Fruit fly (Drosophila melanogaster) whole organism, wandering third instar larva: Measurements from ENCODE around the gene armi.

Experiments
- Abd-B ChIP-seq: fragments of >200 bp; optimal IDR thresholded peaks from 2 replicates; lab custom pipeline; 2017; ENCODE audit warnings: missing biosample characterization, missing genetic modification characterization
- CG32264 ChIP-seq: fragments of 200-800 bp; sonication (Bioruptor generic); optimal IDR thresholded peaks from 2 replicates; lab custom pipeline; 2016; ENCODE audit warnings: missing biosample characterization, missing genetic modification characterization
- CG9705 ChIP-seq: fragments of 200-800 bp; sonication (Bioruptor generic); optimal IDR thresholded peaks from 2 replicates; lab custom pipeline; 2018; ENCODE audit warnings: missing biosample characterization, mild to moderate bottlenecking, missing genetic modification characterization
- CrebA ChIP-seq: fragments of 200-800 bp; sonication (Bioruptor generic); optimal IDR thresholded peaks from 2 replicates; lab custom pipeline; 2016; ENCODE audit warnings: missing biosample characterization, mild to moderate bottlenecking, missing genetic modification characterization, borderline replicate concordance
- Dfd ChIP-seq: fragments of >200 bp; optimal IDR thresholded peaks from 2 replicates; lab custom pipeline; 2017; ENCODE audit warnings: missing biosample characterization, missing genetic modification characterization
- Dif ChIP-seq: fragments of 200-275, 200-300 bp; sonication (Bioruptor generic); optimal IDR thresholded peaks from 2 replicates; lab custom pipeline; 2018; ENCODE audit warnings: missing biosample characterization, missing genetic modification characterization; ENCODE audit not compliant: partially characterized antibody
- GATAd ChIP-seq: sonication (Bioruptor generic); optimal IDR thresholded peaks from 2 replicates; lab custom pipeline; 2016; ENCODE audit warnings: missing biosample characterization, missing genetic modification characterization
- HLH106 ChIP-seq: fragments of 200-800 bp; optimal IDR thresholded peaks from 3 replicates; lab custom pipeline; 2019; ENCODE audit warnings: missing biosample characterization, mild to moderate bottlenecking, missing genetic modification characterization, moderate library complexity
- Hnf4 ChIP-seq: fragments of 200-800 bp; sonication (Bioruptor generic); optimal IDR thresholded peaks from 2 replicates; lab custom pipeline; 2016; ENCODE audit warnings: missing biosample characterization, mild to moderate bottlenecking, missing genetic modification characterization
- Hr78 ChIP-seq: fragments of >200 bp; optimal IDR thresholded peaks from 2 replicates; lab custom pipeline; 2017; ENCODE audit warnings: missing biosample characterization, missing genetic modification characterization
- Hr83 ChIP-seq: fragments of 200-300 bp; sonication (Bioruptor generic); optimal IDR thresholded peaks from 2 replicates; lab custom pipeline; 2016; ENCODE audit warnings: missing biosample characterization, mild to moderate bottlenecking, missing genetic modification characterization, moderate library complexity; ENCODE audit not compliant: poor library complexity, severe bottlenecking
- Jra ChIP-seq: sonication (Bioruptor generic); optimal IDR thresholded peaks from 2 replicates; lab custom pipeline; 2016; ENCODE audit warnings: missing biosample characterization, missing genetic modification characterization
- Mio ChIP-seq: sonication (Bioruptor generic); optimal IDR thresholded peaks from 2 replicates; lab custom pipeline; 2016; ENCODE audit warnings: missing biosample characterization, missing genetic modification characterization
- Myc ChIP-seq: fragments of >200 bp; optimal IDR thresholded peaks from 2 replicates; lab custom pipeline; 2017
- N ChIP-seq: fragments of >200 bp; optimal IDR thresholded peaks from 2 replicates; lab custom pipeline; 2018; ENCODE audit warnings: missing biosample characterization, missing external identifiers, missing genetic modification characterization
- OdsH ChIP-seq: fragments of 200-800 bp; sonication (Bioruptor generic); optimal IDR thresholded peaks from 2 replicates; lab custom pipeline; 2016; ENCODE audit warnings: missing biosample characterization, mild to moderate bottlenecking, missing genetic modification characterization
- Rel ChIP-seq, 2 experiments: fragments of 200-800 bp; sonication (Bioruptor generic) in 1 of 2; optimal IDR thresholded peaks; 2 replicates in 1 of 2; 3 replicates in 1 of 2; lab custom pipeline; 2016 to 2019; ENCODE audit warnings: mild to moderate bottlenecking in 2 of 2, missing biosample characterization in 2 of 2, missing genetic modification characterization in 2 of 2, moderate library complexity in 1 of 2
- Sp1 ChIP-seq: fragments of 200-800 bp; sonication (Bioruptor generic); optimal IDR thresholded peaks from 3 replicates; lab custom pipeline; 2019; ENCODE audit warnings: missing biosample characterization, mild to moderate bottlenecking, missing genetic modification characterization, moderate library complexity
- Vsx2 ChIP-seq: fragments of 200-300, 225-300 bp; sonication (Bioruptor generic); optimal IDR thresholded peaks from 2 replicates; lab custom pipeline; 2018; ENCODE audit warnings: missing biosample characterization, missing genetic modification characterization; ENCODE audit not compliant: partially characterized antibody
- br ChIP-seq: fragments of 200-800 bp; sonication (Bioruptor generic); optimal IDR thresholded peaks from 2 replicates; lab custom pipeline; 2016; ENCODE audit warnings: missing biosample characterization, missing genetic modification characterization
- dl ChIP-seq, 2 experiments: fragments of 175-275, 200-275 bp in 1 of 2; fragments of 200-275 bp in 1 of 2; sonication (Bioruptor generic); optimal IDR thresholded peaks; lab custom pipeline; 2018; ENCODE audit warnings: mild to moderate bottlenecking in 2 of 2, missing biosample characterization in 2 of 2, missing genetic modification characterization in 2 of 2, moderate library complexity in 2 of 2; ENCODE audit not compliant: partially characterized antibody in 2 of 2, insufficient read depth in 1 of 2
- dmrt93B ChIP-seq: fragments of 200-800 bp; sonication (Bioruptor generic); optimal IDR thresholded peaks from 2 replicates; lab custom pipeline; 2018; ENCODE audit warnings: missing biosample characterization, mild to moderate bottlenecking, missing genetic modification characterization
- ey ChIP-seq: fragments of 200-800 bp; sonication (Bioruptor generic); optimal IDR thresholded peaks from 2 replicates; lab custom pipeline; 2016; ENCODE audit warnings: missing biosample characterization, missing genetic modification characterization
- foxo ChIP-seq, 2 experiments: fragments of 200-800 bp; sonication (Bioruptor generic); optimal IDR thresholded peaks; 2 replicates in 1 of 2; 3 replicates in 1 of 2; lab custom pipeline; 2016 to 2017; ENCODE audit warnings: missing biosample characterization in 2 of 2, missing genetic modification characterization in 2 of 2
- fru ChIP-seq: fragments of 200-800 bp; sonication (Bioruptor generic); optimal IDR thresholded peaks from 3 replicates; lab custom pipeline; 2016; ENCODE audit warnings: missing biosample characterization, mild to moderate bottlenecking, missing genetic modification characterization
- h ChIP-seq: fragments of 200-800 bp; sonication (Bioruptor generic); optimal IDR thresholded peaks from 3 replicates; lab custom pipeline; 2016; ENCODE audit warnings: missing biosample characterization, mild to moderate bottlenecking, missing genetic modification characterization
- jim ChIP-seq: fragments of 175-275, 200-325 bp; sonication (Bioruptor generic); optimal IDR thresholded peaks from 2 replicates; lab custom pipeline; 2016; ENCODE audit warnings: missing biosample characterization, mild to moderate bottlenecking, missing genetic modification characterization
- lola ChIP-seq: fragments of >200 bp; optimal IDR thresholded peaks from 2 replicates; lab custom pipeline; 2017; ENCODE audit warnings: missing biosample characterization, missing genetic modification characterization
- psq ChIP-seq: fragments of 200-800 bp; sonication (Bioruptor generic); optimal IDR thresholded peaks from 3 replicates; lab custom pipeline; 2017; ENCODE audit warnings: missing biosample characterization, mild to moderate bottlenecking, missing genetic modification characterization, moderate library complexity
- rgr ChIP-seq: fragments of 200-800 bp; sonication (Bioruptor generic); optimal IDR thresholded peaks from 3 replicates; lab custom pipeline; 2016; ENCODE audit warnings: missing biosample characterization, mild to moderate bottlenecking, missing genetic modification characterization
- sage ChIP-seq: fragments of 200-800 bp; sonication (Bioruptor generic); optimal IDR thresholded peaks from 2 replicates; lab custom pipeline; 2016; ENCODE audit warnings: missing biosample characterization, mild to moderate bottlenecking, missing genetic modification characterization
- sv ChIP-seq: fragments of 200-800 bp; sonication (Bioruptor generic); optimal IDR thresholded peaks from 3 replicates; lab custom pipeline; 2016; ENCODE audit warnings: missing biosample characterization, missing genetic modification characterization
- tai ChIP-seq: sonication (Bioruptor generic); optimal IDR thresholded peaks from 2 replicates; lab custom pipeline; 2016; ENCODE audit warnings: missing biosample characterization, missing genetic modification characterization
- usp ChIP-seq: fragments of >200 bp; optimal IDR thresholded peaks from 2 replicates; lab custom pipeline; 2017; ENCODE audit warnings: missing biosample characterization, missing genetic modification characterization
- woc ChIP-seq: sonication (Bioruptor generic); optimal IDR thresholded peaks from 2 replicates; lab custom pipeline; 2016; ENCODE audit warnings: missing biosample characterization, mild to moderate bottlenecking, missing genetic modification characterization

armi gene

DNA sequence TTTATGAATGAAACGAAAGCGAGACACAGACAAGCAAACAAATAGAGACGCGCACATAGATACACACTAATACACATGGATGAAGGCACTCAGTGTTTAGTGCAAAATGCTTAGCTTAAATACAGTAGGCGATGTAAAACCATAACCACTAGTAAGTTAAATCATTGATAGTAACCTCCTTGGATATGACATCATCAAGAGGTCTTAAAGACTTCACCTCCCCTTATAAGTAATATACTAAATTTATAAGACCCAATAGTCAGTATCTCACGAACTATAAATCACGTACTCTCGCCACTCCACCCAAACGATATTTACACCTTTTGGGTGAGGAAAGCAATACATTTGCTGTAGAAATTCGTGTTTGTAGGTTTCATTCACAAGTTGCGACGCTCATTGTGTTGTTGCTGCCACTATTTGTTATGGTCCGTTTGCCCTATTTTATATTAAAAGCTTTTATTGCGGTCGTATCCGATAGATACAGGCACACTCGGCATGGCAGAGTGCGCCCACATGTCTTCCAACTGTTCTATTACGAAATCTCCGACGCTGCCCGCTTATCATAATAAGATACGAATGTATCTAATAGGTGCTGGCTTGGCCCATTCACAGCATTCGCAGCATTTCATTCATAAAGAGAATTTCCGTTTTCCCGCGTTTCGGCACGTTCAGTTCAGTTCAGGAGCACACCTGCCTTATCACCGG, 23.3 kb upstream of the armi start:
- TF ChIP-seq Mio (GFP tag; lab: Kevin White, UChicago) (no peak), Hr78 (GFP tag; lab: Kevin White, UChicago) (no peak), foxo (GFP tag; optimal IDR thresholded peaks at IDR 0.05; lab: Kevin White, UChicago) (no peak)

DNA sequence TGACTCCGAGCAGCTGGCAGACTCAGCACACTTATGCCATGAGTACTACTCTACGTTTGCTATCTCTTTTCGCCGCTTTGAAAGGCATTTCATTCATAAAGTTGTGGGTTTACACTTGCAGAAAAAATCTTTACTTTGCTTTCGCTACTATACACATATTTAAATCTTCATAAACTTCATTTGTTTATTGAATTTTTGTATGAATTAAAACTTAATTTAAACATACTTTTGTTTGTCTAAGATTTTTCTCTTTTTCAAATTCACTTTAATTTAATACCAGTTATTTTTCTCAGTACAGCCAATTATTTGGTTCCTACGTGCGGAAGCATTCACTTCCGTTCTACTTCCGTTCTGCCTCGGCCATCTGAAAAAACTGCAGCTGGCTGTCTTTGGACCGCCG, 22.6 kb upstream of the armi start:
- TF ChIP-seq psq (GFP tag; lab: Kevin White, UChicago) (peak; percentile 48), woc (GFP tag; lab: Kevin White, UChicago) (peak; percentile 25), rgr (peak; percentile 3), h (GFP tag; lab: Kevin White, UChicago) (peak; percentile 26), Vsx2 (GFP tag; lab: Kevin White, UChicago) (no peak), dl (GFP tag; optimal IDR thresholded peaks at IDR 0.05; lab: Kevin White, UChicago; ENCODE audit: insufficient read depth in 1 of 2, partially characterized antibody in 2 of 2) (no peak), Mio (GFP tag; lab: Kevin White, UChicago) (no peak), fru (peak; percentile 54), HLH106 (peak; percentile 14), usp (GFP tag; lab: Kevin White, UChicago) (no peak), Hr78 (GFP tag; lab: Kevin White, UChicago) (no peak), Hr83 (GFP tag; lab: Kevin White, UChicago) (no peak), OdsH (GFP tag; lab: Kevin White, UChicago) (peak; percentile 35), foxo (GFP tag; optimal IDR thresholded peaks at IDR 0.05; lab: Kevin White, UChicago) (peak in 1 of 2 experiments; percentile 59), br (GFP tag; lab: Kevin White, UChicago) (peak; percentile 2), sv (GFP tag; lab: Kevin White, UChicago) (no peak), dmrt93B (GFP tag; lab: Kevin White, UChicago) (no peak), lola (no peak), CrebA (no peak), N (GFP tag; lab: Kevin White, UChicago) (no peak), Dfd (no peak), Sp1 (GFP tag; lab: Kevin White, UChicago) (peak; percentile 38), Myc (no peak), Dif (GFP tag; lab: Kevin White, UChicago) (no peak), ey (GFP tag; lab: Kevin White, UChicago) (peak; percentile 8), tai (GFP tag; lab: Kevin White, UChicago) (peak; percentile 30), Jra (GFP tag; lab: Kevin White, UChicago) (no peak)

DNA sequence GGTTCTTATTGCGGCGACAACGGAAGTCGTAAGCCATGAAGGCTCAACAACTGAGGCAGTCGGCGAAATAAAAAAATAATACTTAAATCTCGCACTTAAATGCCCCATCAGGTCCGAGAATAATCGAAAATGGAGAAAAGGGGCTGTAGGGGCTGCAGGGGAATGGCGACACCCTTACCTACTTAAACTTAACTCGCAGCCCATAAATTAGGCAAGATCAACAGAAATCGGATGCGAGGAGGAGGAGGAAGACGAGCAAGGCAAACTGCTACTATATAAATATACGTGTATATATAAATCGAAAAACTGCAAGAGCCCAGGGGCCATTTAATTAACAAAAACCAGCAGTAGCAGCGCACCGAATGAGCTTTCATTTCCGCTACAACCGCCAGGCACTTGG, 21.5 kb upstream of the armi start:
- TF ChIP-seq jim (no peak), sage (GFP tag; lab: Kevin White, UChicago) (no peak), lola (no peak), CG32264 (GFP tag; lab: Kevin White, UChicago) (no peak), foxo (GFP tag; optimal IDR thresholded peaks at IDR 0.05; lab: Kevin White, UChicago) (no peak), sv (GFP tag; lab: Kevin White, UChicago) (no peak), Hnf4 (no peak), woc (GFP tag; lab: Kevin White, UChicago) (no peak), CG9705 (GFP tag; lab: Kevin White, UChicago) (no peak), Abd-B (no peak), Myc (no peak), Vsx2 (GFP tag; lab: Kevin White, UChicago) (no peak), Hr83 (GFP tag; lab: Kevin White, UChicago) (no peak), GATAd (GFP tag; lab: Kevin White, UChicago) (no peak), rgr (no peak), Rel (GFP tag; optimal IDR thresholded peaks at IDR 0.05; lab: Kevin White, UChicago) (no peak), Rel (tag; optimal IDR thresholded peaks at IDR 0.05; lab: Kevin White, UChicago) (no peak), fru (no peak)
- TF ChIP-seq, all 38 proteins: peak for 0
